Worm (Caenorhabditis elegans) whole organism, L4 larva: ENCODE measurements around the gene cwp-5.

Experiments used
- D1046.2 ChIP-seq: fragments of 200-800 bp; sonication (Bioruptor generic); IDR thresholded peaks from 2 replicates; pipeline ENCODE4 v1.3.6; 2022; ENCODE audit warnings: missing genetic modification characterization, missing compliant biosample characterization
- F26F4.8 ChIP-seq: fragments of 200-800 bp; sonication (Bioruptor generic); conservative IDR thresholded peaks from 2 replicates; pipeline ENCODE4 v1.3.6; 2022; ENCODE audit warnings: missing genetic modification characterization, missing compliant biosample characterization
- F49E8.2 ChIP-seq: sonication (generic microtip); optimal IDR thresholded peaks from 2 replicates; lab custom pipeline; 2016; ENCODE audit warnings: missing compliant biosample characterization, mild to moderate bottlenecking, missing genetic modification characterization, borderline replicate concordance
- R02D3.7 ChIP-seq: fragments of 150-350 bp; sonication (generic microtip); optimal IDR thresholded peaks from 3 replicates; lab custom pipeline; 2014; ENCODE audit warnings: missing biosample characterization, missing genetic modification characterization
- T26A8.4 ChIP-seq: fragments of 200-800 bp; sonication (Bioruptor generic); IDR thresholded peaks from 2 replicates; pipeline ENCODE4 v1.3.6; 2022; ENCODE audit warnings: missing genetic modification characterization, missing compliant biosample characterization
- Y48G9A.11 ChIP-seq: fragments of 200-800 bp; sonication (Bioruptor generic); IDR thresholded peaks from 2 replicates; pipeline ENCODE4 v1.3.6; 2022; ENCODE audit warnings: missing genetic modification reagents, missing genetic modification characterization, missing compliant biosample characterization
- Y5F2A.4 ChIP-seq: fragments of 200-800 bp; sonication (Bioruptor generic); optimal IDR thresholded peaks from 2 replicates; lab custom pipeline; 2018; ENCODE audit warnings: mild to moderate bottlenecking, missing genetic modification characterization, missing compliant biosample characterization
- Y75B8A.6 ChIP-seq: fragments of 200-800 bp; sonication (Bioruptor generic); IDR thresholded peaks from 2 replicates; pipeline ENCODE4 v1.3.6; 2022; ENCODE audit warnings: missing genetic modification reagents, missing genetic modification characterization, missing compliant biosample characterization
- ZK337.2 ChIP-seq: fragments of 200-800 bp; sonication (Bioruptor generic); IDR thresholded peaks from 2 replicates; pipeline ENCODE4 v1.3.6; 2022; ENCODE audit warnings: missing genetic modification reagents, missing genetic modification characterization, missing compliant biosample characterization
- aha-1 ChIP-seq: fragments of 150-350 bp; peaks from one replicate; lab custom pipeline; 2014; ENCODE audit warnings: missing biosample characterization, missing genetic modification characterization
- ceh-20 ChIP-seq: fragments of 200-800 bp; sonication (Bioruptor generic); IDR thresholded peaks from 2 replicates; pipeline ENCODE4 v1.3.6; 2022; ENCODE audit warnings: missing genetic modification reagents, missing genetic modification characterization, missing compliant biosample characterization
- ceh-32 ChIP-seq: sonication (generic microtip); optimal IDR thresholded peaks from 2 replicates; lab custom pipeline; 2016; ENCODE audit warnings: mild to moderate bottlenecking, missing genetic modification characterization, missing compliant biosample characterization; ENCODE audit not compliant: poor library complexity
- ceh-62 ChIP-seq: sonication (generic microtip); optimal IDR thresholded peaks from 2 replicates; lab custom pipeline; 2017; ENCODE audit warnings: missing biosample characterization, missing genetic modification characterization
- daf-19 ChIP-seq: fragments of 200-800 bp; sonication (Bioruptor generic); conservative IDR thresholded peaks from 2 replicates; pipeline ENCODE4 v1.3.6; 2022; ENCODE audit warnings: missing genetic modification characterization, missing compliant biosample characterization
- dmd-6 ChIP-seq: fragments of 200-800 bp; sonication (Bioruptor generic); IDR thresholded peaks from 2 replicates; pipeline ENCODE4 v1.3.6; 2022; ENCODE audit warnings: missing genetic modification reagents, missing genetic modification characterization, missing compliant biosample characterization
- dmd-8 ChIP-seq: fragments of 200-800 bp; sonication (Bioruptor generic); IDR thresholded peaks from 2 replicates; pipeline ENCODE4 v1.3.6; 2022; ENCODE audit warnings: missing genetic modification characterization, missing compliant biosample characterization
- dpl-1 ChIP-seq: fragments of 150-350 bp; optimal IDR thresholded peaks from 2 replicates; lab custom pipeline; 2014; ENCODE audit warnings: missing biosample characterization, missing genetic modification reagents, missing genetic modification characterization
- hlh-11 ChIP-seq: fragments of 200-800 bp; sonication (Bioruptor generic); optimal IDR thresholded peaks from 2 replicates; lab custom pipeline; 2018; ENCODE audit warnings: mild to moderate bottlenecking, missing genetic modification characterization, missing compliant biosample characterization
- hmg-1.1 ChIP-seq: fragments of 200-800 bp; sonication (Bioruptor generic); IDR thresholded peaks from 2 replicates; pipeline ENCODE4 v1.3.6; 2022; ENCODE audit warnings: missing genetic modification reagents, missing genetic modification characterization, missing compliant biosample characterization
- jun-1 ChIP-seq: fragments of 150-350 bp; optimal IDR thresholded peaks from 2 replicates; lab custom pipeline; 2014; ENCODE audit warnings: missing biosample characterization, missing genetic modification reagents, missing genetic modification characterization
- lin-15B ChIP-seq: fragments of 150-350 bp; sonication (generic microtip); optimal IDR thresholded peaks from 3 replicates; lab custom pipeline; 2014; ENCODE audit warnings: missing biosample characterization, missing genetic modification characterization
- lin-29 ChIP-seq: fragments of 200-800 bp; sonication (Bioruptor generic); IDR thresholded peaks from 2 replicates; pipeline ENCODE4 v1.3.6; 2022; ENCODE audit warnings: missing genetic modification reagents, missing genetic modification characterization, missing compliant biosample characterization
- lin-38 ChIP-seq: fragments of 200-800 bp; sonication (Bioruptor generic); IDR thresholded peaks from 2 replicates; pipeline ENCODE4 v1.3.6; 2022; ENCODE audit warnings: missing genetic modification reagents, missing genetic modification characterization, missing compliant biosample characterization
- lir-3 ChIP-seq: sonication (generic microtip); optimal IDR thresholded peaks from 2 replicates; lab custom pipeline; 2016; ENCODE audit warnings: mild to moderate bottlenecking, missing genetic modification characterization, missing compliant biosample characterization
- madf-5 ChIP-seq, 2 experiments: fragments of 200-800 bp; sonication (Bioruptor generic); IDR thresholded peaks; 2 replicates each; pipeline ENCODE4 v1.3.6; 2022; ENCODE audit warnings: missing compliant biosample characterization in 2 of 2, missing genetic modification characterization in 2 of 2
- mdt-29 ChIP-seq: fragments of 200-800 bp; sonication (Bioruptor generic); IDR thresholded peaks from 2 replicates; pipeline ENCODE4 v1.3.6; 2022; ENCODE audit warnings: missing genetic modification reagents, missing genetic modification characterization, missing compliant biosample characterization
- mxl-3 ChIP-seq: fragments of 200-800 bp; sonication (Bioruptor generic); optimal IDR thresholded peaks from 2 replicates; lab custom pipeline; 2018; ENCODE audit warnings: mild to moderate bottlenecking, missing genetic modification characterization, missing compliant biosample characterization
- nhr-10 ChIP-seq: fragments of 150-350 bp; optimal IDR thresholded peaks from 2 replicates; lab custom pipeline; 2014; ENCODE audit warnings: missing biosample characterization, missing genetic modification characterization
- nhr-102 ChIP-seq: sonication (generic microtip); optimal IDR thresholded peaks from 2 replicates; lab custom pipeline; 2016; ENCODE audit warnings: mild to moderate bottlenecking, missing genetic modification characterization, moderate library complexity, missing compliant biosample characterization
- nhr-111 ChIP-seq: fragments of 200-800 bp; sonication (Bioruptor generic); optimal IDR thresholded peaks from 2 replicates; lab custom pipeline; 2018; ENCODE audit warnings: mild to moderate bottlenecking, missing genetic modification characterization, missing compliant biosample characterization
- nhr-25 ChIP-seq: sonication (generic microtip); optimal IDR thresholded peaks from 2 replicates; lab custom pipeline; 2017; ENCODE audit warnings: missing genetic modification characterization, mild to moderate bottlenecking, missing compliant biosample characterization, antibody characterized with exemption, moderate library complexity, borderline replicate concordance; ENCODE audit not compliant: insufficient read depth
- nhr-41 ChIP-seq: fragments of 200-800 bp; sonication (Bioruptor generic); IDR thresholded peaks from 2 replicates; pipeline ENCODE4 v1.3.6; 2022; ENCODE audit warnings: missing genetic modification reagents, missing genetic modification characterization, missing compliant biosample characterization
- nhr-42 ChIP-seq: fragments of 200-800 bp; sonication (Bioruptor generic); IDR thresholded peaks from 2 replicates; pipeline ENCODE4 v1.3.6; 2022; ENCODE audit warnings: missing genetic modification characterization, missing compliant biosample characterization
- nhr-6 ChIP-seq: fragments of 150-350 bp; optimal IDR thresholded peaks from 2 replicates; lab custom pipeline; 2014; ENCODE audit warnings: missing biosample characterization, missing genetic modification characterization
- nhr-76 ChIP-seq: fragments of 150-350 bp; optimal IDR thresholded peaks from 2 replicates; lab custom pipeline; 2014; ENCODE audit warnings: missing biosample characterization, missing genetic modification characterization
- saeg-2 ChIP-seq: fragments of 200-800 bp; sonication (Bioruptor generic); IDR thresholded peaks from 2 replicates; pipeline ENCODE4 v1.3.6; 2022; ENCODE audit warnings: missing genetic modification reagents, missing genetic modification characterization, missing compliant biosample characterization
- set-16 ChIP-seq: fragments of 200-800 bp; sonication (Bioruptor generic); IDR thresholded peaks from 2 replicates; pipeline ENCODE4 v1.3.6; 2022; ENCODE audit warnings: missing genetic modification reagents, missing genetic modification characterization, missing compliant biosample characterization
- skn-1 ChIP-seq: fragments of 150-350 bp; optimal IDR thresholded peaks from 2 replicates; lab custom pipeline; 2014; ENCODE audit warnings: missing biosample characterization, missing genetic modification characterization
- spr-3 ChIP-seq: fragments of 200-800 bp; sonication (Bioruptor generic); optimal IDR thresholded peaks from 2 replicates; lab custom pipeline; 2018; ENCODE audit warnings: mild to moderate bottlenecking, missing genetic modification characterization, missing compliant biosample characterization
- tag-97 ChIP-seq: fragments of 200-800 bp; sonication (Bioruptor generic); IDR thresholded peaks from 2 replicates; pipeline ENCODE4 v1.3.6; 2022; ENCODE audit warnings: missing genetic modification characterization, missing compliant biosample characterization
- unc-130 ChIP-seq: sonication (generic microtip); optimal IDR thresholded peaks from 2 replicates; lab custom pipeline; 2016; ENCODE audit warnings: missing genetic modification reagents, missing genetic modification characterization, missing compliant biosample characterization
- unc-39 ChIP-seq: sonication (generic microtip); optimal IDR thresholded peaks from 2 replicates; lab custom pipeline; 2017; ENCODE audit warnings: missing biosample characterization, missing genetic modification characterization
- unc-62 ChIP-seq, 3 experiments: fragments of 150-350 bp in 1 of 3; sonication (generic microtip); optimal IDR thresholded peaks in 2 of 3; peaks in 1 of 3; 1 replicate in 1 of 3; 2 replicates in 2 of 3; lab custom pipeline; 2014 to 2017; ENCODE audit warnings: missing biosample characterization in 3 of 3, missing genetic modification characterization in 3 of 3, missing genetic modification reagents in 3 of 3, missing genotype in 1 of 3
- vab-7 ChIP-seq: fragments of 200-800 bp; sonication (Bioruptor generic); IDR thresholded peaks from 2 replicates; pipeline ENCODE4 v1.3.6; 2022; ENCODE audit warnings: missing genetic modification reagents, missing genetic modification characterization, missing compliant biosample characterization
- zfp-2 ChIP-seq: sonication (generic microtip); optimal IDR thresholded peaks from 2 replicates; lab custom pipeline; 2016; ENCODE audit warnings: mild to moderate bottlenecking, missing genetic modification characterization, missing compliant biosample characterization
- zfp-3 ChIP-seq: fragments of 200-800 bp; sonication (Bioruptor generic); conservative IDR thresholded peaks from 2 replicates; pipeline ENCODE4 v1.3.6; 2022; ENCODE audit warnings: missing genetic modification reagents, missing genetic modification characterization, missing compliant biosample characterization
- zip-11 ChIP-seq: fragments of 200-800 bp; sonication (Bioruptor generic); IDR thresholded peaks from 2 replicates; pipeline ENCODE4 v1.3.6; 2022; ENCODE audit warnings: missing genetic modification characterization, missing compliant biosample characterization
- zip-2 ChIP-seq: fragments of 150-350 bp; optimal IDR thresholded peaks from 2 replicates; lab custom pipeline; 2014; ENCODE audit warnings: missing biosample characterization, missing genetic modification characterization

cwp-5 gene

ce11 chrX:13143762-13144732 is 45.7 kb downstream of the cwp-5 start:
- TF ChIP-seq madf-5 (GFP tag; IDR thresholded peaks at IDR 0.05; lab: Robert Waterston, UW) (no peak), mxl-3 (GFP tag; lab: Kevin White, UChicago) (peak; percentile 91), Y75B8A.6 (GFP tag; lab: Robert Waterston, UW) (no peak), zip-2 (tag; lab: Kevin White, UChicago) (peak; percentile 23), T26A8.4 (GFP tag; lab: Robert Waterston, UW) (peak; percentile 47; the same call in 1 of the 2 replicates), spr-3 (GFP tag; lab: Kevin White, UChicago) (no peak), tag-97 (no peak), lin-15B (tag; lab: Kevin White, UChicago) (no peak), ZK337.2 (no peak), vab-7 (GFP tag; lab: Robert Waterston, UW) (no peak), dpl-1 (GFP tag; lab: Kevin White, UChicago) (peak; percentile 28), jun-1 (tag; lab: Kevin White, UChicago) (peak; percentile 74), zip-11 (GFP tag; lab: Robert Waterston, UW) (no peak), ceh-32 (tag; lab: Kevin White, UChicago) (peak; percentile 3), daf-19 (GFP tag; lab: Robert Waterston, UW) (no peak), dmd-8 (GFP tag; lab: Robert Waterston, UW) (0 out of 2 replicates have a peak, but pooled peaks have one; percentile 41), skn-1 (tag; lab: Kevin White, UChicago) (no peak), D1046.2 (GFP tag; lab: Robert Waterston, UW) (0 out of 2 replicates have a peak, but pooled peaks have one; percentile 21), lin-38 (GFP tag; lab: Robert Waterston, UW) (no peak), unc-130 (GFP tag; lab: Kevin White, UChicago) (no peak), nhr-76 (tag; lab: Kevin White, UChicago) (no peak), nhr-111 (GFP tag; lab: Kevin White, UChicago) (peak; percentile 23), lin-29 (GFP tag; lab: Robert Waterston, UW) (no peak), R02D3.7 (no peak), nhr-25 (tag; lab: Kevin White, UChicago) (no peak), dmd-6 (GFP tag; lab: Robert Waterston, UW) (peak; percentile 65), hlh-11 (tag; lab: Kevin White, UChicago) (peak; percentile 95), saeg-2 (0 out of 2 replicates have a peak, but pooled peaks have one; percentile 18), nhr-102 (tag; lab: Kevin White, UChicago) (peak; percentile 57), Y5F2A.4 (no peak), F26F4.8 (GFP tag; lab: Robert Waterston, UW) (no peak), nhr-10 (tag; lab: Kevin White, UChicago) (peak; percentile 76), ceh-20 (GFP tag; lab: Robert Waterston, UW) (peak; percentile 74), aha-1 (tag; lab: Kevin White, UChicago) (peak; percentile 97), Y48G9A.11 (GFP tag; lab: Robert Waterston, UW) (no peak), unc-62 (GFP tag; optimal IDR thresholded peaks at IDR 0.05 in 1 of 2; lab: Kevin White, UChicago) (peak; percentile 8 to 91), unc-62 (tag; optimal IDR thresholded peaks at IDR 0.05; lab: Kevin White, UChicago) (no peak), lir-3 (no peak), zfp-2 (tag; lab: Kevin White, UChicago) (no peak), hmg-1.1 (peak; percentile 75), unc-39 (tag; lab: Kevin White, UChicago) (no peak), F49E8.2 (tag; lab: Kevin White, UChicago) (no peak), nhr-6 (tag; lab: Kevin White, UChicago) (peak; percentile 40), zfp-3 (GFP tag; lab: Robert Waterston, UW) (0 out of 2 replicates have a peak, but pooled peaks have one; percentile 46), mdt-29 (GFP tag; lab: Robert Waterston, UW) (0 out of 2 replicates have a peak, but pooled peaks have one; percentile 43), nhr-41 (GFP tag; lab: Robert Waterston, UW) (no peak), ceh-62 (tag; lab: Kevin White, UChicago) (no peak), set-16 (GFP tag; lab: Robert Waterston, UW) (peak; percentile 97), nhr-42 (GFP tag; lab: Robert Waterston, UW) (0 out of 2 replicates have a peak, but pooled peaks have one; percentile 55)
